Worm (Caenorhabditis elegans) whole organism, midembryonic: Measurements from ENCODE around the gene Y82E9BL.18.

Source experiments
- T22C8.4 ChIP-seq: fragments of 200-800 bp; sonication (Bioruptor generic); IDR thresholded peaks from 2 replicates; pipeline ENCODE4 v1.3.6; 2022; ENCODE audit warnings: missing genetic modification characterization, missing compliant biosample characterization
- cog-1 ChIP-seq: sonication (generic microtip); optimal IDR thresholded peaks from 2 replicates; lab custom pipeline; 2016; ENCODE audit warnings: missing genetic modification characterization, missing compliant biosample characterization
- flt-1 ChIP-seq: fragments of 200-800 bp; sonication (Bioruptor generic); IDR thresholded peaks from 2 replicates; pipeline ENCODE4 v1.3.6; 2022; ENCODE audit warnings: missing genetic modification characterization, missing compliant biosample characterization
- klf-2 ChIP-seq: fragments of 200-800 bp; sonication (Bioruptor generic); conservative IDR thresholded peaks from 2 replicates; pipeline ENCODE4 v1.3.6; 2022; ENCODE audit warnings: missing genetic modification reagents, missing genetic modification characterization, missing compliant biosample characterization
- med-1 ChIP-seq: sonication (generic microtip); optimal IDR thresholded peaks from 2 replicates; lab custom pipeline; 2017; ENCODE audit warnings: missing genetic modification characterization, mild to moderate bottlenecking, missing compliant biosample characterization, antibody characterized with exemption, missing genetic modification reagents; ENCODE audit not compliant: insufficient read depth
- ref-1 ChIP-seq: fragments of 200-800 bp; sonication (Bioruptor generic); conservative IDR thresholded peaks from 2 replicates; pipeline ENCODE4 v1.3.6; 2022; ENCODE audit warnings: missing genetic modification reagents, missing genetic modification characterization, missing compliant biosample characterization
- tab-1 ChIP-seq: fragments of 200-800 bp; sonication (Bioruptor generic); IDR thresholded peaks from 2 replicates; pipeline ENCODE4 v1.3.6; 2022; ENCODE audit warnings: missing genetic modification characterization, missing compliant biosample characterization
- ztf-23 ChIP-seq: fragments of 200-800 bp; sonication (Bioruptor generic); IDR thresholded peaks from 2 replicates; pipeline ENCODE4 v1.3.6; 2022; ENCODE audit warnings: missing genetic modification reagents, missing genetic modification characterization, missing compliant biosample characterization
- ztf-29 ChIP-seq: fragments of 200-800 bp; sonication (Bioruptor generic); IDR thresholded peaks from 2 replicates; pipeline ENCODE4 v1.3.6; 2022; ENCODE audit warnings: missing genetic modification reagents, missing genetic modification characterization, missing compliant biosample characterization

The Y82E9BL.18 gene

ce11 chrIII:1307333-1307732, 19.3 kb upstream of the Y82E9BL.18 start:
- TF ChIP-seq ref-1 (GFP tag; lab: Robert Waterston, UW) (no peak), cog-1 (tag; lab: Kevin White, UChicago) (no peak), tab-1 (no peak), flt-1 (GFP tag; lab: Robert Waterston, UW) (no peak), ztf-29 (GFP tag; lab: Robert Waterston, UW) (no peak), ztf-23 (GFP tag; lab: Robert Waterston, UW) (no peak), T22C8.4 (GFP tag; lab: Robert Waterston, UW) (no peak), med-1 (no peak), klf-2 (GFP tag; lab: Robert Waterston, UW) (no peak)

- TF ChIP-seq ref-1 (GFP tag; lab: Robert Waterston, UW): no peak
- no peak for TF ChIP-seq ztf-23 (GFP tag; lab: Robert Waterston, UW)
- TF ChIP-seq med-1: no peak
- no peak for TF ChIP-seq klf-2 (GFP tag; lab: Robert Waterston, UW)
- no peak for TF ChIP-seq flt-1 (GFP tag; lab: Robert Waterston, UW)
- no peak for TF ChIP-seq cog-1 (tag; lab: Kevin White, UChicago)
- TF ChIP-seq T22C8.4 (GFP tag; lab: Robert Waterston, UW): no peak
- TF ChIP-seq tab-1: no peak
- TF ChIP-seq ztf-29 (GFP tag; lab: Robert Waterston, UW): no peak
Observed at ce11 chrIII:1308209-1308608, 18.4 kb upstream of the Y82E9BL.18 start, which contains the start of gene fbxa-79. Gene fbxa-79 (minus strand): TSS chrIII:1308294.

ce11 chrIII:1308887-1309286, 17.7 kb upstream of the Y82E9BL.18 start, which contains the start of gene Y82E9BL.12:
Gene Y82E9BL.12 (plus strand): TSS chrIII:1309187.
- TF ChIP-seq klf-2 (GFP tag; lab: Robert Waterston, UW): no peak
- no peak for TF ChIP-seq T22C8.4 (GFP tag; lab: Robert Waterston, UW)
- no peak for TF ChIP-seq ztf-23 (GFP tag; lab: Robert Waterston, UW)
- TF ChIP-seq cog-1 (tag; lab: Kevin White, UChicago): no peak
- TF ChIP-seq tab-1: no peak
- TF ChIP-seq med-1: no peak
- TF ChIP-seq ztf-29 (GFP tag; lab: Robert Waterston, UW): no peak
- TF ChIP-seq ref-1 (GFP tag; lab: Robert Waterston, UW): no peak
- TF ChIP-seq flt-1 (GFP tag; lab: Robert Waterston, UW): no peak

ce11 chrIII:1311367-1311766, 15.2 kb upstream of the Y82E9BL.18 start:
- TF ChIP-seq ztf-23 (GFP tag; lab: Robert Waterston, UW) (no peak), cog-1 (tag; lab: Kevin White, UChicago) (no peak), tab-1 (no peak), T22C8.4 (GFP tag; lab: Robert Waterston, UW) (no peak), klf-2 (GFP tag; lab: Robert Waterston, UW) (no peak), ref-1 (GFP tag; lab: Robert Waterston, UW) (no peak), ztf-29 (GFP tag; lab: Robert Waterston, UW) (no peak), flt-1 (GFP tag; lab: Robert Waterston, UW) (no peak), med-1 (no peak)

- TF ChIP-seq ztf-23 (GFP tag; lab: Robert Waterston, UW) (no peak), ztf-29 (GFP tag; lab: Robert Waterston, UW) (no peak), cog-1 (tag; lab: Kevin White, UChicago) (no peak), tab-1 (no peak), klf-2 (GFP tag; lab: Robert Waterston, UW) (no peak), flt-1 (GFP tag; lab: Robert Waterston, UW) (no peak), ref-1 (GFP tag; lab: Robert Waterston, UW) (no peak), med-1 (no peak), T22C8.4 (GFP tag; lab: Robert Waterston, UW) (no peak)
Observed at ce11 chrIII:1314283-1314682, 12.3 kb upstream of the Y82E9BL.18 start.

- TF ChIP-seq ztf-29 (GFP tag; lab: Robert Waterston, UW) (no peak), cog-1 (tag; lab: Kevin White, UChicago) (no peak), ref-1 (GFP tag; lab: Robert Waterston, UW) (no peak), klf-2 (GFP tag; lab: Robert Waterston, UW) (no peak), med-1 (no peak), ztf-23 (GFP tag; lab: Robert Waterston, UW) (no peak), T22C8.4 (GFP tag; lab: Robert Waterston, UW) (no peak), tab-1 (no peak), flt-1 (GFP tag; lab: Robert Waterston, UW) (no peak)
Observed at ce11 chrIII:1315038-1315437, 11.6 kb upstream of the Y82E9BL.18 start, which contains the start of the genes fbxa-80 and fbxa-19. Gene fbxa-80 (minus strand): TSS chrIII:1315210. Gene fbxa-19 (plus strand): TSS chrIII:1315401.

ce11 chrIII:1321561-1321960, 5.0 kb upstream of the Y82E9BL.18 start, which contains the start of gene fbxa-15:
Gene fbxa-15 (minus strand): TSS chrIII:1321661.
- no peak for TF ChIP-seq tab-1
- TF ChIP-seq med-1: no peak
- TF ChIP-seq T22C8.4 (GFP tag; lab: Robert Waterston, UW): no peak
- TF ChIP-seq ref-1 (GFP tag; lab: Robert Waterston, UW): no peak
- no peak for TF ChIP-seq flt-1 (GFP tag; lab: Robert Waterston, UW)
- TF ChIP-seq klf-2 (GFP tag; lab: Robert Waterston, UW): no peak
- no peak for TF ChIP-seq cog-1 (tag; lab: Kevin White, UChicago)
- no peak for TF ChIP-seq ztf-23 (GFP tag; lab: Robert Waterston, UW)
- no peak for TF ChIP-seq ztf-29 (GFP tag; lab: Robert Waterston, UW)

ce11 chrIII:1323555-1323954, 3.0 kb upstream of the Y82E9BL.18 start:
- no peak for TF ChIP-seq flt-1 (GFP tag; lab: Robert Waterston, UW)
- TF ChIP-seq klf-2 (GFP tag; lab: Robert Waterston, UW): no peak
- TF ChIP-seq tab-1: no peak
- no peak for TF ChIP-seq T22C8.4 (GFP tag; lab: Robert Waterston, UW)
- TF ChIP-seq ztf-29 (GFP tag; lab: Robert Waterston, UW): no peak
- TF ChIP-seq med-1: no peak
- TF ChIP-seq ref-1 (GFP tag; lab: Robert Waterston, UW): no peak
- TF ChIP-seq ztf-23 (GFP tag; lab: Robert Waterston, UW): no peak
- no peak for TF ChIP-seq cog-1 (tag; lab: Kevin White, UChicago)

ce11 chrIII:1324513-1324912, 2.1 kb upstream of the Y82E9BL.18 start, which contains the start of gene fbxa-14:
Gene fbxa-14 (minus strand): TSS chrIII:1324613.
- TF ChIP-seq med-1 (no peak), ztf-23 (GFP tag; lab: Robert Waterston, UW) (no peak), flt-1 (GFP tag; lab: Robert Waterston, UW) (no peak), ref-1 (GFP tag; lab: Robert Waterston, UW) (no peak), klf-2 (GFP tag; lab: Robert Waterston, UW) (no peak), tab-1 (no peak), T22C8.4 (GFP tag; lab: Robert Waterston, UW) (no peak), cog-1 (tag; lab: Kevin White, UChicago) (no peak), ztf-29 (GFP tag; lab: Robert Waterston, UW) (no peak)
